Worm (Caenorhabditis elegans) whole organism, L4 larva: Measurements from ENCODE around the gene tir-1.

Experiments
- Y48G9A.11 ChIP-seq: fragments of 200-800 bp; sonication (Bioruptor generic); IDR thresholded peaks from 2 replicates; pipeline ENCODE4 v1.3.6; 2022; ENCODE audit warnings: missing genetic modification reagents, missing genetic modification characterization, missing compliant biosample characterization
- Y5F2A.4 ChIP-seq: fragments of 200-800 bp; sonication (Bioruptor generic); optimal IDR thresholded peaks from 2 replicates; lab custom pipeline; 2018; ENCODE audit warnings: mild to moderate bottlenecking, missing genetic modification characterization, missing compliant biosample characterization
- Y75B8A.6 ChIP-seq: fragments of 200-800 bp; sonication (Bioruptor generic); IDR thresholded peaks from 2 replicates; pipeline ENCODE4 v1.3.6; 2022; ENCODE audit warnings: missing genetic modification reagents, missing genetic modification characterization, missing compliant biosample characterization
- ama-1 ChIP-seq: fragments of 150-350 bp; optimal IDR thresholded peaks from 2 replicates; lab custom pipeline; 2014; ENCODE audit warnings: inconsistent platforms, mixed read lengths
- attf-4 ChIP-seq: sonication (generic microtip); optimal IDR thresholded peaks from 3 replicates; lab custom pipeline; 2017; ENCODE audit warnings: missing biosample characterization, missing genetic modification characterization
- ces-1 ChIP-seq: fragments of 150-350 bp; sonication (generic microtip); optimal IDR thresholded peaks from 4 replicates; lab custom pipeline; 2014; ENCODE audit warnings: missing biosample characterization, missing genetic modification reagents, missing genetic modification characterization
- daf-12 ChIP-seq: fragments of 150-350 bp; optimal IDR thresholded peaks from 2 replicates; lab custom pipeline; 2014; ENCODE audit warnings: missing biosample characterization, missing genetic modification reagents, missing genetic modification characterization
- daf-16 ChIP-seq, 3 experiments: sonication (generic microtip); optimal IDR thresholded peaks; 2 replicates each; lab custom pipeline; 2016 to 2017; ENCODE audit warnings: missing genetic modification characterization in 3 of 3, missing genetic modification reagents in 3 of 3, mild to moderate bottlenecking in 2 of 3, missing compliant biosample characterization in 2 of 3, missing biosample characterization in 1 of 3, moderate library complexity in 1 of 3
- dmd-8 ChIP-seq: fragments of 200-800 bp; sonication (Bioruptor generic); IDR thresholded peaks from 2 replicates; pipeline ENCODE4 v1.3.6; 2022; ENCODE audit warnings: missing genetic modification characterization, missing compliant biosample characterization
- duxl-1 ChIP-seq: sonication (generic microtip); optimal IDR thresholded peaks from 2 replicates; lab custom pipeline; 2016; ENCODE audit warnings: mild to moderate bottlenecking, missing genetic modification characterization, moderate library complexity, missing compliant biosample characterization; ENCODE audit not compliant: poor library complexity
- egl-27 ChIP-seq: sonication (generic microtip); optimal IDR thresholded peaks from 3 replicates; lab custom pipeline; 2017; ENCODE audit warnings: missing biosample characterization, missing genetic modification reagents, missing genetic modification characterization
- egl-43 ChIP-seq: fragments of 200-800 bp; sonication (Bioruptor generic); IDR thresholded peaks from 2 replicates; pipeline ENCODE4 v1.3.6; 2022; ENCODE audit warnings: missing genetic modification reagents, missing genetic modification characterization, missing compliant biosample characterization
- fkh-10 ChIP-seq: fragments of 150-350 bp; optimal IDR thresholded peaks from 2 replicates; lab custom pipeline; 2014; ENCODE audit warnings: missing biosample characterization, missing genetic modification reagents, missing genetic modification characterization
- fos-1 ChIP-seq: fragments of 150-350 bp; optimal IDR thresholded peaks from 2 replicates; lab custom pipeline; 2014; ENCODE audit warnings: missing biosample characterization, missing genetic modification characterization
- hif-1 ChIP-seq, 2 experiments: sonication (generic microtip); optimal IDR thresholded peaks; 2 replicates each; lab custom pipeline; 2016 to 2017; ENCODE audit warnings: missing compliant biosample characterization in 2 of 2, missing genetic modification characterization in 2 of 2, missing genetic modification reagents in 2 of 2, missing genotype in 2 of 2, mild to moderate bottlenecking in 1 of 2
- hlh-30 ChIP-seq: sonication (generic microtip); optimal IDR thresholded peaks from 2 replicates; lab custom pipeline; 2017; ENCODE audit warnings: antibody characterized with exemption, mild to moderate bottlenecking, missing genetic modification characterization, missing compliant biosample characterization; ENCODE audit not compliant: insufficient read depth
- hmg-1.1 ChIP-seq: fragments of 200-800 bp; sonication (Bioruptor generic); IDR thresholded peaks from 2 replicates; pipeline ENCODE4 v1.3.6; 2022; ENCODE audit warnings: missing genetic modification reagents, missing genetic modification characterization, missing compliant biosample characterization
- lin-39 ChIP-seq: fragments of 150-350 bp; optimal IDR thresholded peaks from 2 replicates; lab custom pipeline; 2014; ENCODE audit warnings: missing biosample characterization, missing genetic modification reagents, missing genetic modification characterization
- lir-3 ChIP-seq: sonication (generic microtip); optimal IDR thresholded peaks from 2 replicates; lab custom pipeline; 2016; ENCODE audit warnings: mild to moderate bottlenecking, missing genetic modification characterization, missing compliant biosample characterization
- madf-9 ChIP-seq: fragments of 200-800 bp; sonication (Bioruptor generic); conservative IDR thresholded peaks from 2 replicates; pipeline ENCODE4 v1.3.6; 2022; ENCODE audit warnings: missing genetic modification reagents, missing genetic modification characterization, missing compliant biosample characterization
- mep-1 ChIP-seq: fragments of 150-350 bp; sonication (generic microtip); optimal IDR thresholded peaks from 3 replicates; lab custom pipeline; 2014; ENCODE audit warnings: missing biosample characterization, missing genetic modification characterization
- mes-2 ChIP-seq: sonication (generic microtip); optimal IDR thresholded peaks from 2 replicates; lab custom pipeline; 2016; ENCODE audit warnings: missing genotype, mild to moderate bottlenecking, missing genetic modification characterization, missing compliant biosample characterization; ENCODE audit not compliant: poor library complexity, severe bottlenecking
- nhr-10 ChIP-seq: fragments of 150-350 bp; optimal IDR thresholded peaks from 2 replicates; lab custom pipeline; 2014; ENCODE audit warnings: missing biosample characterization, missing genetic modification characterization
- nhr-11 ChIP-seq: fragments of 150-350 bp; optimal IDR thresholded peaks from 2 replicates; lab custom pipeline; 2014; ENCODE audit warnings: missing biosample characterization, missing genetic modification characterization
- nhr-237 ChIP-seq: sonication (generic microtip); optimal IDR thresholded peaks from 2 replicates; lab custom pipeline; 2017; ENCODE audit warnings: missing biosample characterization, missing genetic modification characterization
- nhr-25 ChIP-seq: sonication (generic microtip); optimal IDR thresholded peaks from 2 replicates; lab custom pipeline; 2017; ENCODE audit warnings: missing genetic modification characterization, mild to moderate bottlenecking, missing compliant biosample characterization, antibody characterized with exemption, moderate library complexity, borderline replicate concordance; ENCODE audit not compliant: insufficient read depth
- nhr-28 ChIP-seq: fragments of 150-350 bp; optimal IDR thresholded peaks from 2 replicates; lab custom pipeline; 2014; ENCODE audit warnings: missing biosample characterization, missing genetic modification characterization
- nhr-42 ChIP-seq: fragments of 200-800 bp; sonication (Bioruptor generic); IDR thresholded peaks from 2 replicates; pipeline ENCODE4 v1.3.6; 2022; ENCODE audit warnings: missing genetic modification characterization, missing compliant biosample characterization
- nhr-48 ChIP-seq: sonication (generic microtip); optimal IDR thresholded peaks from 2 replicates; lab custom pipeline; 2016; ENCODE audit warnings: mild to moderate bottlenecking, missing genetic modification characterization, missing compliant biosample characterization
- nhr-76 ChIP-seq: fragments of 150-350 bp; optimal IDR thresholded peaks from 2 replicates; lab custom pipeline; 2014; ENCODE audit warnings: missing biosample characterization, missing genetic modification characterization
- nhr-77 ChIP-seq: fragments of 150-350 bp; optimal IDR thresholded peaks from 2 replicates; lab custom pipeline; 2014; ENCODE audit warnings: missing biosample characterization, missing genetic modification characterization
- pqm-1 ChIP-seq: sonication (generic microtip); optimal IDR thresholded peaks from 2 replicates; lab custom pipeline; 2017; ENCODE audit warnings: missing biosample characterization, missing genetic modification characterization
- rbr-2 ChIP-seq: sonication (generic microtip); optimal IDR thresholded peaks from 2 replicates; lab custom pipeline; 2016; ENCODE audit warnings: missing genotype, missing genetic modification characterization, missing compliant biosample characterization
- snpc-4 ChIP-seq: fragments of 150-350 bp; optimal IDR thresholded peaks from 2 replicates; lab custom pipeline; 2014; ENCODE audit warnings: missing biosample characterization, missing genetic modification characterization
- spr-1 ChIP-seq: sonication (generic microtip); optimal IDR thresholded peaks from 2 replicates; lab custom pipeline; 2016; ENCODE audit warnings: mild to moderate bottlenecking, missing genetic modification characterization, missing compliant biosample characterization
- unc-130 ChIP-seq: sonication (generic microtip); optimal IDR thresholded peaks from 2 replicates; lab custom pipeline; 2016; ENCODE audit warnings: missing genetic modification reagents, missing genetic modification characterization, missing compliant biosample characterization
- unc-39 ChIP-seq: sonication (generic microtip); optimal IDR thresholded peaks from 2 replicates; lab custom pipeline; 2017; ENCODE audit warnings: missing biosample characterization, missing genetic modification characterization
- unc-62 ChIP-seq, 3 experiments: fragments of 150-350 bp in 1 of 3; sonication (generic microtip); optimal IDR thresholded peaks in 2 of 3; peaks in 1 of 3; 1 replicate in 1 of 3; 2 replicates in 2 of 3; lab custom pipeline; 2014 to 2017; ENCODE audit warnings: missing biosample characterization in 3 of 3, missing genetic modification characterization in 3 of 3, missing genetic modification reagents in 3 of 3, missing genotype in 1 of 3
- zfp-3 ChIP-seq: fragments of 200-800 bp; sonication (Bioruptor generic); conservative IDR thresholded peaks from 2 replicates; pipeline ENCODE4 v1.3.6; 2022; ENCODE audit warnings: missing genetic modification reagents, missing genetic modification characterization, missing compliant biosample characterization

The tir-1 gene

DNA sequence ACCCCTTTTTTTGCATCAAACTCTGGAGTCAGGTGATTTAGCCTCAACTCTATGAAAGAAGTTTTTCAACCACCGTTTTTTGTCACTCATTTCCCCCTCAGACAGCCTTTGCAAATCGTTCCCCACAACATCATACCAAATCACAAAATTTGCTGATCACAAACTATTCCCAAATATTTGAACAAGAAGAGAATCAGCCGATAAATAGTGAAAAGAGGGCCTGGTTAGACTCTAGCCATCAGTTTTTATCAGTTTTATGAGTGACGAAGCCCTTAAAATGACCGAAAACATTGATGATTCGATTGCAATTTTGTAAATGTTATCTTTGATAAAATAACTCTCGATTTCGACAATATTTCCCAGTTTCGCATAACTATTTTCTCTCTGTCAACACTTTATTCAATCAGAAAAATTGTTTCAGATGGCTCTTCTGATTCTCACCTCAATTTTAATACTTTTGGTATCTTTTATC lies 66.6 kb downstream of the tir-1 start, which contains the start of gene cyp-25A2 (continued):
- TF ChIP-seq daf-16 (GFP tag; optimal IDR thresholded peaks at IDR 0.05; lab: Kevin White, UChicago) = no peak
- TF ChIP-seq daf-16 (tag; optimal IDR thresholded peaks at IDR 0.05; lab: Kevin White, UChicago) = peak; percentile 91
- TF ChIP-seq nhr-77 = peak; percentile 68
- no peak for TF ChIP-seq lir-3 (tag; lab: Kevin White, UChicago)
- TF ChIP-seq mep-1 = no peak

DNA sequence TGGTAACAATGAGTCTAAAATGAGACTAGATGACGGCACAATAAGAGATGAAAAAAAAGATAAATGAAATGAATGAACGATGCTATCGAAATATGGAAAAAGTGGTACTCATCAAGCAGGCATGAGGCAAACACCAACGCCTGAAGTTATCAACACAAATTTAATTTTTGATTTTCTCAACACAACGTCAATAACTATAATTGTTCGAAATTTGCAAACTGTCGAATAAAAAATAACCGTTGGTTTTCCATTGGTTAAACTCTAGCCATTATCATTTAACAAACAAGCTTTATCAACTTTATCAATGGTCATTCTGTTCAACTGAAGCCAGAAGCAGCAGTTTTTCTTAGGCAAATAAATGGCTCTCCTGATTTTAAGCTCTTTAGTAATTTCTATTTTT lies 69.2 kb downstream of the tir-1 start, which contains the start of gene cyp-25A1:
Gene cyp-25A1 (plus strand): TSS at position 301 of the 400 bp plus-strand sequence.
- TF ChIP-seq nhr-28 (tag; lab: Kevin White, UChicago) (peak; percentile 12), daf-16 (GFP tag; optimal IDR thresholded peaks at IDR 0.05; lab: Kevin White, UChicago) (no peak), daf-16 (tag; optimal IDR thresholded peaks at IDR 0.05; lab: Kevin White, UChicago) (peak; percentile 43), hif-1 (tag; optimal IDR thresholded peaks at IDR 0.05; lab: Kevin White, UChicago) (no peak)

DNA sequence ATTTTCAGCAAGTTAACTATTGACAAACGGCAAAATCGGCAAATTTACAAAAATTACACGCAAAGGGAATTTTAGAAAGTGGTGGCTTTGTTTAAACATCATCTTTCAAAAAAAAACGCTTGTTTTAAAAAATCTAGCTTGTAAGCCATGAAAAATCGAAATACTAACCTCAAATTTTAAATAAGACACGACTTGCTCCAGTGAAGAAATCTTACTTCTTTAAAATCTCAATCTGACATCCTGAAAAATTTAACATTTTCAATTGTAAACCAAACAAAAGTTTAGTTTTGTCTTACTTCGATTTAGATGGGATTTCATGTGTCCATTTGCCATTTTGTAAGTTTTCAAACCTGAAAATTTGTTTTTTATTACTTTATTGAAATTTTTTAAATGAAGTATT lies 69.6 kb downstream of the tir-1 start:
- no peak for TF ChIP-seq nhr-237
- TF ChIP-seq ama-1 (lab: Kevin White, UChicago) = no peak
- no peak for TF ChIP-seq duxl-1
- no peak for TF ChIP-seq egl-43 (GFP tag; lab: Robert Waterston, UW)
- no peak for TF ChIP-seq mes-2 (tag; lab: Kevin White, UChicago)
- no peak for TF ChIP-seq rbr-2 (tag; lab: Kevin White, UChicago)
- TF ChIP-seq unc-62 (GFP tag; optimal IDR thresholded peaks at IDR 0.05 in 1 of 2; lab: Kevin White, UChicago) = peak in 1 of 2 experiments; percentile 91
- no peak for TF ChIP-seq unc-62 (tag; optimal IDR thresholded peaks at IDR 0.05; lab: Kevin White, UChicago)
- TF ChIP-seq unc-130 (GFP tag; lab: Kevin White, UChicago) = no peak
- TF ChIP-seq hif-1 (tag; optimal IDR thresholded peaks at IDR 0.05; lab: Kevin White, UChicago) = no peak

DNA sequence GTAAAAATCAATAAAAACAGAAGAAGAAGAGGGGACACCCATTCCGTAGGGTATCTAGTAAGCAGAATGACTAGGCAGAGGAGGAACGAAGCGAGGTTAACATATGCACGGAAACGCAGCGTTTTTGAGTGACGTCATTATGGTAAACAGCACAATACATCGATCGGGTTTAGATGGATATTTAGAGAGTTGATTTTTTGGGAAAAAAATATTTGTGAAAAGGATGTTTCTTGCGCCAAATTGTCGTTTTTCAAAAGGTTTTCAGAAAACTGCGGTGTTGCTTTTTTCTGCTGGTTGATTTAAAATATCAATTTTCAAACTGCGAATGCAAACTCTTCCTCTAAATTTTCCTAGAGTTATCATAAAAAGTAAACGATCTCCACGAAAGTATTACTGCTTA lies 70.1 kb downstream of the tir-1 start, which contains the start of gene C36A4.10:
Gene C36A4.10 (minus strand): TSS at position 101 of the 400 bp plus-strand sequence.
- TF ChIP-seq hmg-1.1 (GFP tag; lab: Robert Waterston, UW) = no peak
- no peak for TF ChIP-seq lin-39 (tag; lab: Kevin White, UChicago)
- TF ChIP-seq snpc-4 (tag; lab: Kevin White, UChicago) = no peak
- no peak for TF ChIP-seq nhr-77
- no peak for TF ChIP-seq fkh-10
- TF ChIP-seq nhr-48 (tag; lab: Kevin White, UChicago) = no peak
- TF ChIP-seq egl-27 (tag; lab: Kevin White, UChicago) = no peak
- TF ChIP-seq ces-1 (GFP tag; lab: Kevin White, UChicago) = no peak
- TF ChIP-seq zfp-3 = no peak
- no peak for TF ChIP-seq madf-9 (GFP tag; lab: Robert Waterston, UW)
- no peak for TF ChIP-seq unc-39 (tag; lab: Kevin White, UChicago)
- TF ChIP-seq nhr-42 (GFP tag; lab: Robert Waterston, UW) = no peak
- no peak for TF ChIP-seq daf-16 (GFP tag; optimal IDR thresholded peaks at IDR 0.05; lab: Kevin White, UChicago)
- TF ChIP-seq daf-16 (tag; optimal IDR thresholded peaks at IDR 0.05; lab: Kevin White, UChicago) = no peak
- TF ChIP-seq Y5F2A.4 (GFP tag; lab: Kevin White, UChicago) = no peak

DNA sequence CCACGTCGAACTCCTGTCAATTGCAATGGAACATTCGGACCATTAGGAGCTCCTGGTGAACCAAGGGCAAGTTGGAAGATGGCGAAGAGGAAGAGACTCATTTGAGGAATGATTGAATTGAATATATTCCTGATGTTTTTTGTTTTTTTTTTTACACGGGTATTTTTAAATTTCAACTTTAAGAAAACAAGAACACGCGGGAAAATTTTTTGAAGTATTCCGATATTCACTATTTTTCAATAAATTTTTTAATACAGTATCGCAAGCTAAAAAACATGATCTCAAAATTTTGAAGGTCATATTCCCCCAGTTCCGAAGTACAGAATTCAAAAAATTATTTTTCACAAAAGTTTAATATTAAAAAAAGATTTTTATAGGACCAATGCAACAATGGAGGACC lies 72.3 kb downstream of the tir-1 start, which contains the start of gene cnnm-5:
Gene cnnm-5 (minus strand): TSS at position 101 of the 400 bp plus-strand sequence.
- no peak for TF ChIP-seq Y48G9A.11 (GFP tag; lab: Robert Waterston, UW)
- no peak for TF ChIP-seq rbr-2 (tag; lab: Kevin White, UChicago)
- no peak for TF ChIP-seq pqm-1
- no peak for TF ChIP-seq nhr-42 (GFP tag; lab: Robert Waterston, UW)
- no peak for TF ChIP-seq attf-4 (tag; lab: Kevin White, UChicago)
- no peak for TF ChIP-seq nhr-76
- TF ChIP-seq hlh-30 (tag; lab: Kevin White, UChicago) = no peak
- TF ChIP-seq dmd-8 (GFP tag; lab: Robert Waterston, UW) = no peak
- no peak for TF ChIP-seq daf-12 (tag; lab: Kevin White, UChicago)
- TF ChIP-seq fos-1 (tag; lab: Kevin White, UChicago) = no peak
- TF ChIP-seq spr-1 (tag; lab: Kevin White, UChicago) = no peak
- TF ChIP-seq nhr-237 = no peak
- no peak for TF ChIP-seq nhr-25 (tag; lab: Kevin White, UChicago)
- TF ChIP-seq Y75B8A.6 = no peak
- TF ChIP-seq nhr-10 (tag; lab: Kevin White, UChicago) = no peak
- TF ChIP-seq nhr-11 (tag; lab: Kevin White, UChicago) = no peak
